Worm (Caenorhabditis elegans) whole organism, L2 larva: ENCODE data around the gene flp-25.

ENCODE experiments used
- R02D3.7 ChIP-seq: fragments of 150-350 bp; optimal IDR thresholded peaks from 2 replicates; lab custom pipeline; 2014; ENCODE audit warnings: missing biosample characterization, missing genetic modification characterization
- elt-1 ChIP-seq: fragments of 150-350 bp; optimal IDR thresholded peaks from 2 replicates; lab custom pipeline; 2014; ENCODE audit warnings: missing biosample characterization, missing genetic modification characterization
- elt-3 ChIP-seq: sonication (generic microtip); optimal IDR thresholded peaks from 2 replicates; lab custom pipeline; 2017; ENCODE audit warnings: missing biosample characterization, missing genetic modification characterization
- gmeb-1 ChIP-seq: fragments of 150-350 bp; optimal IDR thresholded peaks from 2 replicates; lab custom pipeline; 2014; ENCODE audit warnings: missing biosample characterization, missing genetic modification characterization
- lin-13 ChIP-seq: fragments of 150-350 bp; optimal IDR thresholded peaks from 2 replicates; lab custom pipeline; 2014; ENCODE audit warnings: missing biosample characterization, missing genetic modification reagents, missing genetic modification characterization
- nhr-10 ChIP-seq: sonication (generic microtip); optimal IDR thresholded peaks from 2 replicates; lab custom pipeline; 2017; ENCODE audit warnings: missing biosample characterization, missing genetic modification characterization
- nhr-129 ChIP-seq: fragments of 150-350 bp; optimal IDR thresholded peaks from 2 replicates; lab custom pipeline; 2014; ENCODE audit warnings: missing biosample characterization, missing genetic modification characterization
- nhr-237 ChIP-seq: fragments of 150-350 bp; optimal IDR thresholded peaks from 2 replicates; lab custom pipeline; 2014; ENCODE audit warnings: missing biosample characterization, missing genetic modification characterization
- peb-1 ChIP-seq: fragments of 150-350 bp; optimal IDR thresholded peaks from 2 replicates; lab custom pipeline; 2014; ENCODE audit warnings: missing biosample characterization, missing genetic modification characterization
- sem-4 ChIP-seq: fragments of 150-350 bp; optimal IDR thresholded peaks from 2 replicates; lab custom pipeline; 2014; ENCODE audit warnings: missing biosample characterization, missing genetic modification reagents, missing genetic modification characterization
- skn-1 ChIP-seq: sonication (generic microtip); optimal IDR thresholded peaks from 2 replicates; lab custom pipeline; 2017; ENCODE audit warnings: missing biosample characterization, missing genetic modification characterization
- unc-39 ChIP-seq: fragments of 150-350 bp; optimal IDR thresholded peaks from 2 replicates; lab custom pipeline; 2014; ENCODE audit warnings: missing biosample characterization, missing genetic modification characterization
- unc-62 ChIP-seq: fragments of 150-350 bp; optimal IDR thresholded peaks from 2 replicates; lab custom pipeline; 2014; ENCODE audit warnings: missing biosample characterization, missing genetic modification reagents, missing genetic modification characterization
- ztf-1 ChIP-seq: fragments of 200-800 bp; sonication (Bioruptor generic); conservative IDR thresholded peaks from 2 replicates; pipeline ENCODE4 v1.3.6; 2022; ENCODE audit warnings: missing genetic modification characterization, missing compliant biosample characterization

DNA sequence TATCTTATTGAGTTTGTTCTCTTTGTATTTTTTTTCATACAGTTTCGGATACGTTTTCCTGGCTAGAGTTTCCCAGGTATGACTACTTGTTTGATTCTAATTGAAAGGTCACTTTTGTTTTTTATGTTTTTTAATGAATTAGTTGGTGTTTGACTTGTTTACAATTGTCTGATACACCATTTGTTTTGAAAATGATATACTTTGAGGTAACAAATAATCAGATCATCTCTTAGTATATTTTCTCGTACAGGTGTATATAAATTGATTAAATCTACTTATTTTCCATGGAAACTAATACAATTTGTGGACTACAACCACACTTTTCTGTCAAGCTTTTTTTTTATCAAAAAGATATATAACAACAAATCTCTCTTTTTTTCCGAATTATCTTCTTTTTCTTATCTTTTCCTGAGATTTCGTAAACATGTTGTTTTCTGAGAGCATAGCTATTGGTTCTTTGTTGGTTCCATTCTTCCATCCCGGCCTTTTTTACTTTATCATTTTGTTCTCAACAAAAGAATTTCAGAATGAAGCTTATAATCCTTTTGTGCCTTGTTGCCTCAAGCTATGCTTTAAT, 31.4 kb upstream of the flp-25 start, which contains the start of gene ttr-5:
- TF ChIP-seq nhr-10 (no peak), peb-1 (no peak), unc-62 (no peak), nhr-129 (tag; lab: Kevin White, UChicago) (no peak), nhr-237 (tag; lab: Kevin White, UChicago) (no peak), sem-4 (tag; lab: Kevin White, UChicago) (no peak), ztf-1 (GFP tag; lab: Robert Waterston, UW) (no peak), gmeb-1 (tag; lab: Kevin White, UChicago) (no peak), elt-1 (tag; lab: Kevin White, UChicago) (no peak), skn-1 (no peak), elt-3 (tag; lab: Kevin White, UChicago) (no peak), unc-39 (tag; lab: Kevin White, UChicago) (no peak), lin-13 (GFP tag; lab: Kevin White, UChicago) (no peak), R02D3.7 (tag; lab: Kevin White, UChicago) (no peak)
